Fruit fly (Drosophila melanogaster): Measurements from ENCODE around the gene sturkopf.

The sturkopf gene

DNA sequence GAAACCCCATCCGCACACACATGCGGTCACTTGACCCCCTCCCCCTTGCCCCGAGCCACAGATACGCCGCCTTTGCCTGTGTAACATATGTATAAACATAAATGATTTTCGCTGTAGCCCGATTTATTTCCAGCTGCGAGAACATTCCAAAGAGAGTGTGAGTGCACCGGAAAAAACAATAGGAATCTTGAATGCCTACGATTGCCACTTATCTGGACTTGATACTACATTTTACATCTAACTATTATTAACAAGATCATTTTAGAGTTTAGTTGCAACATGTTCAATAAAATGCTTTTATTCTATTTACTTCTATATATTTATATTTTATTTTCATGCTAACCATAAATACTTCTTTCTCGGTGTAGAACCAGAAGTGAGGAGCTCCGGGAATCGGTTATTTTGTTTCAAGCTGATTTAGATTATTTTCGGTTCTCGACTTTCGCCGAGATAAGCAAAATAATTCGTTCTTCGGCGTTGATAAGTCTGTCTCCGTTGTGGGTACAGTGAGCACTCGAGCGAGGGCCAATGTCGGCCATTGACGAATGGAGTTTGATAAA lies 13.0 kb downstream of the sturkopf start (continued):
- TF ChIP-seq CG7271 (tag; optimal IDR thresholded peaks at IDR 0.05) (no peak), Gsc (GFP tag; IDR thresholded peaks at IDR 0.05) (peak; percentile 58), emc (GFP tag; optimal IDR thresholded peaks at IDR 0.05) (no peak), stwl (tag; optimal IDR thresholded peaks at IDR 0.05) (peak; percentile 7), CG15479 (GFP tag; optimal IDR thresholded peaks at IDR 0.05) (peak; percentile 17), org-1 (GFP tag; optimal IDR thresholded peaks at IDR 0.05) (peak; percentile 75), CG42726 (GFP tag; IDR thresholded peaks at IDR 0.05; ENCODE audit: partially characterized antibody) (no peak), sima (GFP tag; optimal IDR thresholded peaks at IDR 0.05) (no peak), psq (GFP tag; optimal IDR thresholded peaks at IDR 0.05) (peak; percentile 54), CG2199 (GFP tag; IDR thresholded peaks at IDR 0.05) (0 out of 3 replicates have a peak, but pooled peaks have one; percentile 54), CG11723 (GFP tag; optimal IDR thresholded peaks at IDR 0.05) (peak; percentile 65), ERR (GFP tag; optimal IDR thresholded peaks at IDR 0.05) (no peak), CG2678 (tag; optimal IDR thresholded peaks at IDR 0.05) (peak; percentile 90), Gug (GFP tag; IDR thresholded peaks at IDR 0.05) (peak; percentile 51), CG4360 (GFP tag; IDR thresholded peaks at IDR 0.05) (peak; percentile 69), her (GFP tag; optimal IDR thresholded peaks at IDR 0.05) (peak; percentile 23), sd (tag; optimal IDR thresholded peaks at IDR 0.05) (peak; percentile 93), Jarid2 (GFP tag; optimal IDR thresholded peaks at IDR 0.05) (peak; percentile 53), Antp (GFP tag; optimal IDR thresholded peaks at IDR 0.05) (no peak), CG30403 (GFP tag; optimal IDR thresholded peaks at IDR 0.05) (peak; percentile 82), HHEX (GFP tag; optimal IDR thresholded peaks at IDR 0.05) (peak; percentile 73), CG8290 (GFP tag; optimal IDR thresholded peaks at IDR 0.05) (peak; percentile 70), CG8290 (tag; optimal IDR thresholded peaks at IDR 0.05) (peak; percentile 30 to 55), CG11398 (GFP tag; optimal IDR thresholded peaks at IDR 0.05) (no peak), chinmo (GFP tag; IDR thresholded peaks at IDR 0.05; ENCODE audit: partially characterized antibody) (no peak), CG4424 (GFP tag; optimal IDR thresholded peaks at IDR 0.05) (peak; percentile 62), CG10267 (tag; optimal IDR thresholded peaks at IDR 0.05) (peak; percentile 84), disco-r (GFP tag; optimal IDR thresholded peaks at IDR 0.05) (no peak), Lhr (GFP tag; optimal IDR thresholded peaks at IDR 0.05) (peak; percentile 61), Hr51 (GFP tag; optimal IDR thresholded peaks at IDR 0.05) (peak; percentile 27 to 82), hth (optimal IDR thresholded peaks at IDR 0.05) (no peak), Opbp (GFP tag; IDR thresholded peaks at IDR 0.05; ENCODE audit: partially characterized antibody) (no peak), CG12219 (GFP tag; optimal IDR thresholded peaks at IDR 0.05) (peak; percentile 66), dmrt99B (tag; optimal IDR thresholded peaks at IDR 0.05) (peak; percentile 84), sug (tag; optimal IDR thresholded peaks at IDR 0.05) (peak; percentile 72), sens (GFP tag) (peak; percentile 88), CG10543 (GFP tag; optimal IDR thresholded peaks at IDR 0.05) (peak; percentile 85), Hsf (GFP tag; optimal IDR thresholded peaks at IDR 0.05) (peak; percentile 50), CG1603 (tag; optimal IDR thresholded peaks at IDR 0.05) (peak; percentile 31), ewg (GFP tag; optimal IDR thresholded peaks at IDR 0.05) (peak; percentile 65), ara (GFP tag; IDR thresholded peaks at IDR 0.05) (peak; percentile 92), ems (GFP tag; optimal IDR thresholded peaks at IDR 0.05) (no peak), CG5953 (GFP tag; IDR thresholded peaks at IDR 0.05) (peak; percentile 56), CG15514 (GFP tag; optimal IDR thresholded peaks at IDR 0.05) (peak; percentile 43), wor (GFP tag; IDR thresholded peaks at IDR 0.05) (peak; percentile 63), bcd (GFP tag; optimal IDR thresholded peaks at IDR 0.05) (peak; percentile 79), ttk (GFP tag; IDR thresholded peaks at IDR 0.05) (peak; percentile 48), B-H1 (GFP tag; IDR thresholded peaks at IDR 0.05) (peak; percentile 62; the same call in 1 of the 3 replicates), Doc3 (GFP tag; IDR thresholded peaks at IDR 0.05; ENCODE audit: partially characterized antibody) (no peak), CG11247 (GFP tag; IDR thresholded peaks at IDR 0.05) (peak; percentile 60; the same call in 1 of the 2 replicates)

All from whole organism, embryonic.